Worm (Caenorhabditis elegans) whole organism, L3 larva: ENCODE measurements around the gene frpr-10.

Experiments
- ama-1 ChIP-seq: fragments of 150-350 bp; optimal IDR thresholded peaks from 2 replicates; lab custom pipeline; 2018
- ceh-28 ChIP-seq: fragments of 150-350 bp; optimal IDR thresholded peaks from 2 replicates; lab custom pipeline; 2014; ENCODE audit warnings: missing biosample characterization, missing genetic modification reagents, missing genetic modification characterization
- ceh-82 ChIP-seq: fragments of 150-350 bp; optimal IDR thresholded peaks from 2 replicates; lab custom pipeline; 2014; ENCODE audit warnings: missing biosample characterization, missing genetic modification characterization
- elt-2 ChIP-seq: sonication (generic microtip); optimal IDR thresholded peaks from 2 replicates; lab custom pipeline; 2016; ENCODE audit warnings: missing genetic modification reagents, mild to moderate bottlenecking, missing genetic modification characterization, missing compliant biosample characterization
- fkh-10 ChIP-seq: sonication (generic microtip); optimal IDR thresholded peaks from 2 replicates; lab custom pipeline; 2017; ENCODE audit warnings: missing biosample characterization, missing genetic modification reagents, missing genetic modification characterization
- nhr-12 ChIP-seq: fragments of 150-350 bp; optimal IDR thresholded peaks from 2 replicates; lab custom pipeline; 2014; ENCODE audit warnings: missing biosample characterization, missing genetic modification characterization
- zag-1 ChIP-seq: fragments of 150-350 bp; optimal IDR thresholded peaks from 2 replicates; lab custom pipeline; 2014; ENCODE audit warnings: missing biosample characterization, missing genetic modification characterization
- ztf-11 ChIP-seq: fragments of 150-350 bp; optimal IDR thresholded peaks from 2 replicates; lab custom pipeline; 2014; ENCODE audit warnings: missing biosample characterization, missing genetic modification characterization

- no peak for TF ChIP-seq zag-1 (tag; lab: Kevin White, UChicago)
- TF ChIP-seq ztf-11 (tag; lab: Kevin White, UChicago), result no peak
- TF ChIP-seq nhr-12 (tag; lab: Kevin White, UChicago), result no peak
- no peak for TF ChIP-seq ama-1
- TF ChIP-seq elt-2 (tag; lab: Kevin White, UChicago), result peak; percentile 22
- no peak for TF ChIP-seq ceh-28 (tag; lab: Kevin White, UChicago)
- TF ChIP-seq ceh-82 (tag; lab: Kevin White, UChicago), result no peak
- TF ChIP-seq fkh-10 (GFP tag; lab: Kevin White, UChicago), result no peak
Measured at ce11 chrIV:7956643-7957317, 824 bp upstream of the frpr-10 start, which contains the start of gene csr-1.
